Fruit fly (Drosophila melanogaster) whole organism, embryonic: ENCODE measurements around the gene Prim2.
A peak's percentile ranks its signal among the peaks of the same experiment; 100 is the strongest.

Source experiments
- CG11695 ChIP-seq: fragments of 200-800 bp; sonication (Bioruptor generic); IDR thresholded peaks from 3 replicates; pipeline ENCODE4 v1.3.6; 2022; ENCODE audit warnings: missing biosample characterization, missing genetic modification characterization
- CG32532 ChIP-seq: fragments of 200-800 bp; sonication (Bioruptor generic); IDR thresholded peaks from 2 replicates; pipeline ENCODE4 v1.3.6; 2022; ENCODE audit warnings: missing biosample characterization, missing genetic modification characterization
- CG32772 ChIP-seq: fragments of 200-800 bp; sonication (Bioruptor generic); IDR thresholded peaks from 2 replicates; pipeline ENCODE4 v1.3.6; 2022; ENCODE audit warnings: missing biosample characterization, missing genetic modification characterization
- CG9797 ChIP-seq: fragments of 200-800 bp; sonication (Bioruptor generic); optimal IDR thresholded peaks from 3 replicates; lab custom pipeline; 2018; ENCODE audit warnings: missing biosample characterization, mild to moderate bottlenecking, missing genetic modification characterization
- NFAT ChIP-seq: fragments of 200-800 bp; sonication (Bioruptor generic); IDR thresholded peaks from 2 replicates; pipeline ENCODE4 v1.3.6; 2022; ENCODE audit warnings: missing biosample characterization, missing genetic modification characterization
- Side ChIP-seq: fragments of 200-800 bp; sonication (Bioruptor generic); optimal IDR thresholded peaks from 2 replicates; lab custom pipeline; 2016; ENCODE audit warnings: missing biosample characterization, missing genetic modification characterization
- kay ChIP-seq: fragments of 200-800 bp; sonication (Bioruptor generic); optimal IDR thresholded peaks from 2 replicates; lab custom pipeline; 2016; ENCODE audit warnings: missing biosample characterization, missing genetic modification characterization
- sob ChIP-seq: fragments of 200-800 bp; sonication (Bioruptor generic); IDR thresholded peaks from 2 replicates; pipeline ENCODE4 v1.3.6; 2022; ENCODE audit warnings: missing biosample characterization, missing genetic modification characterization
- tap ChIP-seq: fragments of 200-800 bp; optimal IDR thresholded peaks from 3 replicates; lab custom pipeline; 2019; ENCODE audit warnings: missing biosample characterization, mild to moderate bottlenecking, missing genetic modification characterization, moderate library complexity

dm6 chr3L:20384086-20384810 is 22.9 kb upstream of the Prim2 start, which contains the start of the genes CG5498 and fbl:
- TF ChIP-seq kay (GFP tag; lab: Kevin White, UChicago): peak; percentile 35
- 0 out of 2 replicates have a peak, but pooled peaks have one; percentile 22 for TF ChIP-seq CG32772
- peak; percentile 52; the same call in 1 of the 2 replicates for TF ChIP-seq CG32532 (GFP tag; lab: Robert Waterston, UW)
- peak; percentile 65; the same call in 2 of the 3 replicates for TF ChIP-seq CG11695 (GFP tag; lab: Robert Waterston, UW)
- TF ChIP-seq Side (GFP tag; lab: Kevin White, UChicago): peak; percentile 18
- TF ChIP-seq sob (GFP tag; lab: Robert Waterston, UW): 0 out of 2 replicates have a peak, but pooled peaks have one; percentile 40
- peak; percentile 13 for TF ChIP-seq tap
- peak; percentile 38; the same call in 1 of the 2 replicates for TF ChIP-seq NFAT (GFP tag; lab: Robert Waterston, UW)
- TF ChIP-seq CG9797 (GFP tag; lab: Kevin White, UChicago): no peak
